Worm (Caenorhabditis elegans) whole organism, L4 larva: ENCODE measurements around the gene C50E3.11.

Experiments
- D1046.2 ChIP-seq: fragments of 200-800 bp; sonication (Bioruptor generic); IDR thresholded peaks from 2 replicates; pipeline ENCODE4 v1.3.6; 2022; ENCODE audit warnings: missing genetic modification characterization, missing compliant biosample characterization
- F44E2.7 ChIP-seq: fragments of 200-800 bp; sonication (Bioruptor generic); IDR thresholded peaks from 2 replicates; pipeline ENCODE4 v2.1.2; 2022; ENCODE audit warnings: missing genetic modification characterization, missing compliant biosample characterization
- R02D3.7 ChIP-seq: fragments of 150-350 bp; sonication (generic microtip); optimal IDR thresholded peaks from 3 replicates; lab custom pipeline; 2014; ENCODE audit warnings: missing biosample characterization, missing genetic modification characterization
- Y75B8A.6 ChIP-seq: fragments of 200-800 bp; sonication (Bioruptor generic); IDR thresholded peaks from 2 replicates; pipeline ENCODE4 v1.3.6; 2022; ENCODE audit warnings: missing genetic modification reagents, missing genetic modification characterization, missing compliant biosample characterization
- ZK546.5 ChIP-seq, 2 experiments: sonication (generic microtip); optimal IDR thresholded peaks; 2 replicates each; lab custom pipeline; 2017; ENCODE audit warnings: missing biosample characterization in 2 of 2, missing genetic modification characterization in 2 of 2
- ama-1 ChIP-seq: fragments of 150-350 bp; optimal IDR thresholded peaks from 2 replicates; lab custom pipeline; 2014; ENCODE audit warnings: inconsistent platforms, mixed read lengths
- ceh-28 ChIP-seq: fragments of 150-350 bp; optimal IDR thresholded peaks from 2 replicates; lab custom pipeline; 2014; ENCODE audit warnings: missing biosample characterization, missing genetic modification reagents, missing genetic modification characterization
- ceh-32 ChIP-seq: sonication (generic microtip); optimal IDR thresholded peaks from 2 replicates; lab custom pipeline; 2016; ENCODE audit warnings: mild to moderate bottlenecking, missing genetic modification characterization, missing compliant biosample characterization; ENCODE audit not compliant: poor library complexity
- ceh-44 ChIP-seq: fragments of 200-800 bp; sonication (Bioruptor generic); IDR thresholded peaks from 2 replicates; pipeline ENCODE4 v1.3.6; 2022; ENCODE audit warnings: missing genetic modification reagents, missing genetic modification characterization, missing compliant biosample characterization
- ctbp-1 ChIP-seq: fragments of 200-800 bp; sonication (Bioruptor generic); IDR thresholded peaks from 2 replicates; pipeline ENCODE4 v1.3.6; 2022; ENCODE audit warnings: missing genetic modification reagents, missing genetic modification characterization, missing compliant biosample characterization
- daf-19 ChIP-seq: fragments of 200-800 bp; sonication (Bioruptor generic); conservative IDR thresholded peaks from 2 replicates; pipeline ENCODE4 v1.3.6; 2022; ENCODE audit warnings: missing genetic modification characterization, missing compliant biosample characterization
- daf-8 ChIP-seq: fragments of 200-800 bp; sonication (Bioruptor generic); IDR thresholded peaks from 2 replicates; pipeline ENCODE4 v1.3.6; 2022; ENCODE audit warnings: missing genetic modification characterization, missing compliant biosample characterization
- dmd-6 ChIP-seq: fragments of 200-800 bp; sonication (Bioruptor generic); IDR thresholded peaks from 2 replicates; pipeline ENCODE4 v1.3.6; 2022; ENCODE audit warnings: missing genetic modification reagents, missing genetic modification characterization, missing compliant biosample characterization
- egl-27 ChIP-seq: sonication (generic microtip); optimal IDR thresholded peaks from 3 replicates; lab custom pipeline; 2017; ENCODE audit warnings: missing biosample characterization, missing genetic modification reagents, missing genetic modification characterization
- egl-43 ChIP-seq: fragments of 200-800 bp; sonication (Bioruptor generic); IDR thresholded peaks from 2 replicates; pipeline ENCODE4 v1.3.6; 2022; ENCODE audit warnings: missing genetic modification reagents, missing genetic modification characterization, missing compliant biosample characterization
- fkh-10 ChIP-seq: fragments of 150-350 bp; optimal IDR thresholded peaks from 2 replicates; lab custom pipeline; 2014; ENCODE audit warnings: missing biosample characterization, missing genetic modification reagents, missing genetic modification characterization
- fos-1 ChIP-seq: fragments of 150-350 bp; optimal IDR thresholded peaks from 2 replicates; lab custom pipeline; 2014; ENCODE audit warnings: missing biosample characterization, missing genetic modification characterization
- hif-1 ChIP-seq, 2 experiments: sonication (generic microtip); optimal IDR thresholded peaks; 2 replicates each; lab custom pipeline; 2016 to 2017; ENCODE audit warnings: missing compliant biosample characterization in 2 of 2, missing genetic modification characterization in 2 of 2, missing genetic modification reagents in 2 of 2, missing genotype in 2 of 2, mild to moderate bottlenecking in 1 of 2
- hlh-11 ChIP-seq: fragments of 200-800 bp; sonication (Bioruptor generic); optimal IDR thresholded peaks from 2 replicates; lab custom pipeline; 2018; ENCODE audit warnings: mild to moderate bottlenecking, missing genetic modification characterization, missing compliant biosample characterization
- hmg-1.1 ChIP-seq: fragments of 200-800 bp; sonication (Bioruptor generic); IDR thresholded peaks from 2 replicates; pipeline ENCODE4 v1.3.6; 2022; ENCODE audit warnings: missing genetic modification reagents, missing genetic modification characterization, missing compliant biosample characterization
- lin-1 ChIP-seq: fragments of 200-800 bp; sonication (Bioruptor generic); IDR thresholded peaks from 2 replicates; pipeline ENCODE4 v1.3.6; 2022; ENCODE audit warnings: missing genetic modification reagents, missing genetic modification characterization, missing compliant biosample characterization
- lin-29 ChIP-seq: fragments of 200-800 bp; sonication (Bioruptor generic); IDR thresholded peaks from 2 replicates; pipeline ENCODE4 v1.3.6; 2022; ENCODE audit warnings: missing genetic modification reagents, missing genetic modification characterization, missing compliant biosample characterization
- lsy-2 ChIP-seq, 2 experiments: fragments of 150-350 bp in 1 of 2; sonication (generic microtip) in 1 of 2; optimal IDR thresholded peaks; 2 replicates each; lab custom pipeline; 2014 to 2017; ENCODE audit warnings: missing biosample characterization in 2 of 2, missing genetic modification characterization in 2 of 2
- mdt-29 ChIP-seq: fragments of 200-800 bp; sonication (Bioruptor generic); IDR thresholded peaks from 2 replicates; pipeline ENCODE4 v1.3.6; 2022; ENCODE audit warnings: missing genetic modification reagents, missing genetic modification characterization, missing compliant biosample characterization
- mxl-2 ChIP-seq: fragments of 200-800 bp; sonication (Bioruptor generic); conservative IDR thresholded peaks from 2 replicates; pipeline ENCODE4 v1.3.6; 2022; ENCODE audit warnings: missing genetic modification reagents, missing genetic modification characterization, missing compliant biosample characterization
- nhr-10 ChIP-seq: fragments of 150-350 bp; optimal IDR thresholded peaks from 2 replicates; lab custom pipeline; 2014; ENCODE audit warnings: missing biosample characterization, missing genetic modification characterization
- nhr-25 ChIP-seq: sonication (generic microtip); optimal IDR thresholded peaks from 2 replicates; lab custom pipeline; 2017; ENCODE audit warnings: missing genetic modification characterization, mild to moderate bottlenecking, missing compliant biosample characterization, antibody characterized with exemption, moderate library complexity, borderline replicate concordance; ENCODE audit not compliant: insufficient read depth
- nhr-28 ChIP-seq: fragments of 150-350 bp; optimal IDR thresholded peaks from 2 replicates; lab custom pipeline; 2014; ENCODE audit warnings: missing biosample characterization, missing genetic modification characterization
- sdz-12 ChIP-seq: fragments of 200-800 bp; sonication (Bioruptor generic); optimal IDR thresholded peaks from 2 replicates; lab custom pipeline; 2018; ENCODE audit warnings: mild to moderate bottlenecking, missing genetic modification characterization, missing compliant biosample characterization
- set-16 ChIP-seq: fragments of 200-800 bp; sonication (Bioruptor generic); IDR thresholded peaks from 2 replicates; pipeline ENCODE4 v1.3.6; 2022; ENCODE audit warnings: missing genetic modification reagents, missing genetic modification characterization, missing compliant biosample characterization
- snpc-1.2 ChIP-seq: fragments of 200-800 bp; sonication (Bioruptor generic); IDR thresholded peaks from 2 replicates; pipeline ENCODE4 v1.3.6; 2022; ENCODE audit warnings: missing genetic modification reagents, missing genetic modification characterization, missing compliant biosample characterization
- spr-3 ChIP-seq: fragments of 200-800 bp; sonication (Bioruptor generic); optimal IDR thresholded peaks from 2 replicates; lab custom pipeline; 2018; ENCODE audit warnings: mild to moderate bottlenecking, missing genetic modification characterization, missing compliant biosample characterization
- unc-130 ChIP-seq: sonication (generic microtip); optimal IDR thresholded peaks from 2 replicates; lab custom pipeline; 2016; ENCODE audit warnings: missing genetic modification reagents, missing genetic modification characterization, missing compliant biosample characterization
- unc-39 ChIP-seq: sonication (generic microtip); optimal IDR thresholded peaks from 2 replicates; lab custom pipeline; 2017; ENCODE audit warnings: missing biosample characterization, missing genetic modification characterization
- unc-62 ChIP-seq, 3 experiments: fragments of 150-350 bp in 1 of 3; sonication (generic microtip); optimal IDR thresholded peaks in 2 of 3; peaks in 1 of 3; 1 replicate in 1 of 3; 2 replicates in 2 of 3; lab custom pipeline; 2014 to 2017; ENCODE audit warnings: missing biosample characterization in 3 of 3, missing genetic modification characterization in 3 of 3, missing genetic modification reagents in 3 of 3, missing genotype in 1 of 3
- vab-7 ChIP-seq: fragments of 200-800 bp; sonication (Bioruptor generic); IDR thresholded peaks from 2 replicates; pipeline ENCODE4 v1.3.6; 2022; ENCODE audit warnings: missing genetic modification reagents, missing genetic modification characterization, missing compliant biosample characterization
- zfp-2 ChIP-seq: sonication (generic microtip); optimal IDR thresholded peaks from 2 replicates; lab custom pipeline; 2016; ENCODE audit warnings: mild to moderate bottlenecking, missing genetic modification characterization, missing compliant biosample characterization
- zip-2 ChIP-seq: fragments of 150-350 bp; optimal IDR thresholded peaks from 2 replicates; lab custom pipeline; 2014; ENCODE audit warnings: missing biosample characterization, missing genetic modification characterization
- ztf-7 ChIP-seq: fragments of 150-350 bp; optimal IDR thresholded peaks from 2 replicates; lab custom pipeline; 2014; ENCODE audit warnings: missing biosample characterization, missing genetic modification characterization

The C50E3.11 gene

ce11 chrV:7603404-7603803 lies at the start of gene C50E3.11:
TSS of gene C50E3.11 (minus strand) at chrV:7603486.
- TF ChIP-seq lsy-2 (tag; optimal IDR thresholded peaks at IDR 0.05; lab: Kevin White, UChicago) (no peak), ctbp-1 (GFP tag; lab: Robert Waterston, UW) (no peak), vab-7 (GFP tag; lab: Robert Waterston, UW) (no peak), sdz-12 (GFP tag; lab: Kevin White, UChicago) (no peak), ZK546.5 (tag; optimal IDR thresholded peaks at IDR 0.05; lab: Kevin White, UChicago) (no peak), D1046.2 (GFP tag; lab: Robert Waterston, UW) (no peak), egl-27 (tag; lab: Kevin White, UChicago) (no peak), unc-130 (no peak), ceh-44 (no peak), nhr-28 (tag; lab: Kevin White, UChicago) (no peak), ztf-7 (no peak), nhr-25 (tag; lab: Kevin White, UChicago) (no peak), daf-19 (GFP tag; lab: Robert Waterston, UW) (no peak), fkh-10 (GFP tag; lab: Kevin White, UChicago) (no peak), lin-1 (GFP tag; lab: Robert Waterston, UW) (no peak), mdt-29 (GFP tag; lab: Robert Waterston, UW) (no peak), set-16 (GFP tag; lab: Robert Waterston, UW) (no peak), zfp-2 (tag; lab: Kevin White, UChicago) (no peak), hmg-1.1 (no peak), snpc-1.2 (GFP tag; lab: Robert Waterston, UW) (no peak)
- TF ChIP-seq, all 104 proteins: peak for 0

ce11 chrV:7651757-7652156 lies 48.5 kb upstream of the C50E3.11 start, which contains the start of gene srh-234:
TSS of gene srh-234 (minus strand) at chrV:7651857.
- no peak for TF ChIP-seq ceh-28
- no peak for TF ChIP-seq nhr-28 (tag; lab: Kevin White, UChicago)
- no peak for TF ChIP-seq spr-3 (GFP tag; lab: Kevin White, UChicago)
- TF ChIP-seq hif-1 (tag; optimal IDR thresholded peaks at IDR 0.05; lab: Kevin White, UChicago), result no peak
- no peak for TF ChIP-seq nhr-10 (tag; lab: Kevin White, UChicago)
- TF ChIP-seq daf-8 (GFP tag; lab: Robert Waterston, UW), result no peak
- TF ChIP-seq dmd-6 (GFP tag; lab: Robert Waterston, UW), result no peak
- TF ChIP-seq F44E2.7 (GFP tag; lab: Robert Waterston, UW), result no peak
- no peak for TF ChIP-seq ama-1 (lab: Kevin White, UChicago)
- TF ChIP-seq hmg-1.1, result no peak
- TF ChIP-seq egl-43 (GFP tag; lab: Robert Waterston, UW), result no peak
- no peak for TF ChIP-seq mxl-2 (GFP tag; lab: Robert Waterston, UW)

ce11 chrV:7649963-7650362 lies 46.7 kb upstream of the C50E3.11 start:
- peak in 1 of 2 experiments; percentile 96 for TF ChIP-seq unc-62 (GFP tag; optimal IDR thresholded peaks at IDR 0.05 in 1 of 2; lab: Kevin White, UChicago)
- TF ChIP-seq unc-62 (tag; optimal IDR thresholded peaks at IDR 0.05; lab: Kevin White, UChicago), result no peak
- TF ChIP-seq spr-3 (GFP tag; lab: Kevin White, UChicago), result no peak

ce11 chrV:7647147-7647546 lies 43.9 kb upstream of the C50E3.11 start:
- TF ChIP-seq R02D3.7 (tag; lab: Kevin White, UChicago) (no peak), hlh-11 (no peak), ceh-32 (tag; lab: Kevin White, UChicago) (no peak), Y75B8A.6 (GFP tag; lab: Robert Waterston, UW) (no peak), daf-8 (GFP tag; lab: Robert Waterston, UW) (no peak), lin-29 (GFP tag; lab: Robert Waterston, UW) (no peak), unc-39 (tag; lab: Kevin White, UChicago) (no peak), fos-1 (no peak), zip-2 (tag; lab: Kevin White, UChicago) (no peak)
